Worm (Caenorhabditis elegans) whole organism, L4 larva: ENCODE data around the gene pqn-96.

Experiments
- Y5F2A.4 ChIP-seq: fragments of 200-800 bp; sonication (Bioruptor generic); optimal IDR thresholded peaks from 2 replicates; lab custom pipeline; 2018; ENCODE audit warnings: mild to moderate bottlenecking, missing genetic modification characterization, missing compliant biosample characterization
- aha-1 ChIP-seq: fragments of 150-350 bp; peaks from one replicate; lab custom pipeline; 2014; ENCODE audit warnings: missing biosample characterization, missing genetic modification characterization
- ama-1 ChIP-seq: fragments of 150-350 bp; optimal IDR thresholded peaks from 2 replicates; lab custom pipeline; 2014; ENCODE audit warnings: inconsistent platforms, mixed read lengths
- ces-1 ChIP-seq: fragments of 150-350 bp; sonication (generic microtip); optimal IDR thresholded peaks from 4 replicates; lab custom pipeline; 2014; ENCODE audit warnings: missing biosample characterization, missing genetic modification reagents, missing genetic modification characterization
- lin-39 ChIP-seq: fragments of 150-350 bp; optimal IDR thresholded peaks from 2 replicates; lab custom pipeline; 2014; ENCODE audit warnings: missing biosample characterization, missing genetic modification reagents, missing genetic modification characterization
- nhr-25 ChIP-seq: sonication (generic microtip); optimal IDR thresholded peaks from 2 replicates; lab custom pipeline; 2017; ENCODE audit warnings: missing genetic modification characterization, mild to moderate bottlenecking, missing compliant biosample characterization, antibody characterized with exemption, moderate library complexity, borderline replicate concordance; ENCODE audit not compliant: insufficient read depth
- nhr-28 ChIP-seq: fragments of 150-350 bp; optimal IDR thresholded peaks from 2 replicates; lab custom pipeline; 2014; ENCODE audit warnings: missing biosample characterization, missing genetic modification characterization
- pha-4 ChIP-seq, 2 experiments: fragments of 150-350 bp in 1 of 2; fragments of 200-800 bp in 1 of 2; sonication (Bioruptor generic) in 1 of 2; IDR thresholded peaks in 1 of 2; optimal IDR thresholded peaks in 1 of 2; 2 replicates each; pipeline versions ENCODE4 v1.3.6 to Lab custom; 2014 to 2022; ENCODE audit warnings: missing genetic modification characterization in 2 of 2, missing genetic modification reagents in 2 of 2, missing biosample characterization in 1 of 2, missing compliant biosample characterization in 1 of 2
- sdz-12 ChIP-seq: fragments of 200-800 bp; sonication (Bioruptor generic); optimal IDR thresholded peaks from 2 replicates; lab custom pipeline; 2018; ENCODE audit warnings: mild to moderate bottlenecking, missing genetic modification characterization, missing compliant biosample characterization
- tag-97 ChIP-seq: fragments of 200-800 bp; sonication (Bioruptor generic); IDR thresholded peaks from 2 replicates; pipeline ENCODE4 v1.3.6; 2022; ENCODE audit warnings: missing genetic modification characterization, missing compliant biosample characterization

ce11 chrIII:8410747-8411146 lies 28.5 kb downstream of the pqn-96 start:
- TF ChIP-seq tag-97 (GFP tag; lab: Robert Waterston, UW): no peak
- TF ChIP-seq pha-4 (GFP tag; IDR thresholded peaks at IDR 0.05; lab: Robert Waterston, UW): no peak
- no peak for TF ChIP-seq pha-4 (tag; optimal IDR thresholded peaks at IDR 0.05; lab: Kevin White, UChicago)
- no peak for TF ChIP-seq Y5F2A.4
- TF ChIP-seq nhr-28 (tag; lab: Kevin White, UChicago): no peak
- TF ChIP-seq lin-39 (tag; lab: Kevin White, UChicago): no peak
- no peak for TF ChIP-seq nhr-25
- no peak for TF ChIP-seq sdz-12 (GFP tag; lab: Kevin White, UChicago)
- TF ChIP-seq ama-1 (lab: Kevin White, UChicago): no peak
- TF ChIP-seq aha-1: peak; percentile 53
- no peak for TF ChIP-seq ces-1 (GFP tag; lab: Kevin White, UChicago)
